Fruit fly (Drosophila melanogaster): ENCODE data around the gene CG12983.

The CG12983 gene

dm6 chr3L:20922279-20922830 lies 44.2 kb downstream of the CG12983 start (continued):
- TF ChIP-seq CG34376 (GFP tag; optimal IDR thresholded peaks at IDR 0.05): no peak
- TF ChIP-seq tll (GFP tag; optimal IDR thresholded peaks at IDR 0.05): peak in 1 of 2 experiments; percentile 97
- no peak for TF ChIP-seq CG4707 (GFP tag; optimal IDR thresholded peaks at IDR 0.05)
- TF ChIP-seq kah (GFP tag; optimal IDR thresholded peaks at IDR 0.05): no peak
- no peak for TF ChIP-seq CG12071 (GFP tag; optimal IDR thresholded peaks at IDR 0.05)
- peak; percentile 90 for TF ChIP-seq Kr (GFP tag; optimal IDR thresholded peaks at IDR 0.05)
- TF ChIP-seq Side (GFP tag; optimal IDR thresholded peaks at IDR 0.05): peak; percentile 3
- TF ChIP-seq toy (GFP tag; IDR thresholded peaks at IDR 0.05): no peak
- no peak for TF ChIP-seq Gsc (GFP tag; IDR thresholded peaks at IDR 0.05)
- no peak for TF ChIP-seq fd96Cb (tag; optimal IDR thresholded peaks at IDR 0.05)
- no peak for TF ChIP-seq Dref (GFP tag; IDR thresholded peaks at IDR 0.05)
- TF ChIP-seq CG7745 (tag; optimal IDR thresholded peaks at IDR 0.05): peak; percentile 36
- peak; percentile 23 for TF ChIP-seq CG3407 (GFP tag; optimal IDR thresholded peaks at IDR 0.05)
- peak; percentile 7 for TF ChIP-seq CG11504 (tag; optimal IDR thresholded peaks at IDR 0.05)
- no peak for TF ChIP-seq Dip3 (GFP tag; optimal IDR thresholded peaks at IDR 0.05)
- TF ChIP-seq en (GFP tag; optimal IDR thresholded peaks at IDR 0.05): no peak
- TF ChIP-seq twi (tag; optimal IDR thresholded peaks at IDR 0.05): peak; percentile 38
- no peak for TF ChIP-seq slou (GFP tag; optimal IDR thresholded peaks at IDR 0.05)
- peak; percentile 28 for TF ChIP-seq ATbp (GFP tag; optimal IDR thresholded peaks at IDR 0.05)
- TF ChIP-seq salm (tag; optimal IDR thresholded peaks at IDR 0.05): peak; percentile 52
- no peak for TF ChIP-seq CG3847 (GFP tag; IDR thresholded peaks at IDR 0.05)
- peak; percentile 49 for TF ChIP-seq CG7987 (GFP tag; optimal IDR thresholded peaks at IDR 0.05)
- TF ChIP-seq Chrac-16 (GFP tag; optimal IDR thresholded peaks at IDR 0.05): no peak
- no peak for TF ChIP-seq Ssrp (tag; optimal IDR thresholded peaks at IDR 0.05)
- TF ChIP-seq H15 (GFP tag; IDR thresholded peaks at IDR 0.05): 0 out of 3 replicates have a peak, but pooled peaks have one; percentile 8
- TF ChIP-seq onecut (GFP tag; IDR thresholded peaks at IDR 0.05): peak; percentile 20; the same call in 1 of the 2 replicates
- TF ChIP-seq Fer3 (tag; optimal IDR thresholded peaks at IDR 0.05): no peak
- peak; percentile 5 for TF ChIP-seq Sox100B (GFP tag; optimal IDR thresholded peaks at IDR 0.05)
- TF ChIP-seq lmd (GFP tag; IDR thresholded peaks at IDR 0.05): no peak
- no peak for TF ChIP-seq CG2120 (GFP tag; optimal IDR thresholded peaks at IDR 0.05)
- no peak for TF ChIP-seq CG2678 (tag; optimal IDR thresholded peaks at IDR 0.05)
- TF ChIP-seq CG17359 (tag; optimal IDR thresholded peaks at IDR 0.05): no peak
- no peak for TF ChIP-seq CG17912 (GFP tag; optimal IDR thresholded peaks at IDR 0.05)
- no peak for TF ChIP-seq tap (tag; optimal IDR thresholded peaks at IDR 0.05)
- no peak for TF ChIP-seq CG16813 (GFP tag; IDR thresholded peaks at IDR 0.05; ENCODE audit: partially characterized antibody)
- TF ChIP-seq CG12942 (GFP tag; optimal IDR thresholded peaks at IDR 0.05): no peak
- no peak for TF ChIP-seq bab2 (GFP tag; optimal IDR thresholded peaks at IDR 0.05)
- TF ChIP-seq CG4282 (GFP tag; optimal IDR thresholded peaks at IDR 0.05): peak; percentile 7
- TF ChIP-seq phol (tag; optimal IDR thresholded peaks at IDR 0.05): no peak
- no peak for TF ChIP-seq az2 (GFP tag; optimal IDR thresholded peaks at IDR 0.05)
- TF ChIP-seq her (GFP tag; optimal IDR thresholded peaks at IDR 0.05): no peak
- no peak for TF ChIP-seq fu2 (GFP tag; optimal IDR thresholded peaks at IDR 0.05)
- TF ChIP-seq so (GFP tag; IDR thresholded peaks at IDR 0.05): peak; percentile 37; the same call in 1 of the 3 replicates
- TF ChIP-seq nau (GFP tag; optimal IDR thresholded peaks at IDR 0.05): no peak
- TF ChIP-seq CoRest (tag; optimal IDR thresholded peaks at IDR 0.05): no peak
- TF ChIP-seq otp (GFP tag; IDR thresholded peaks at IDR 0.05): no peak; the same call in 2 of the 3 replicates
- TF ChIP-seq sug (tag; optimal IDR thresholded peaks at IDR 0.05): peak; percentile 15
- TF ChIP-seq chm (GFP tag; IDR thresholded peaks at IDR 0.05): peak; percentile 69; the same call in 1 of the 2 replicates
- peak; percentile 9 for TF ChIP-seq ewg (GFP tag; optimal IDR thresholded peaks at IDR 0.05)
- TF ChIP-seq MESR4 (GFP tag; optimal IDR thresholded peaks at IDR 0.05): no peak
